Worm (Caenorhabditis elegans): ENCODE results near the gene ent-5.

ent-5 gene

ce11 chrX:4616832-4617231 lies 32.2 kb downstream of the ent-5 start (continued):
- TF ChIP-seq madf-5 (GFP tag; IDR thresholded peaks at IDR 0.05): no peak
- no peak for TF ChIP-seq arid-1 (GFP tag; conservative IDR thresholded peaks at IDR 0.05)
- no peak for TF ChIP-seq pqm-1 (tag; optimal IDR thresholded peaks at IDR 0.05)
- TF ChIP-seq nhr-28 (tag; optimal IDR thresholded peaks at IDR 0.05): no peak
- TF ChIP-seq hlh-30 (tag; optimal IDR thresholded peaks at IDR 0.05; ENCODE audit: insufficient read depth): peak; percentile 13
- TF ChIP-seq ceh-82 (tag; optimal IDR thresholded peaks at IDR 0.05): no peak
- no peak for TF ChIP-seq zip-2 (tag; optimal IDR thresholded peaks at IDR 0.05)
- TF ChIP-seq lin-15B (tag; optimal IDR thresholded peaks at IDR 0.05): no peak
- TF ChIP-seq ceh-44 (GFP tag; IDR thresholded peaks at IDR 0.05): 0 out of 2 replicates have a peak, but pooled peaks have one; percentile 2
- no peak for TF ChIP-seq zip-11 (GFP tag; IDR thresholded peaks at IDR 0.05)
- no peak for TF ChIP-seq dmd-6 (GFP tag; IDR thresholded peaks at IDR 0.05)
- TF ChIP-seq nhr-10 (tag; optimal IDR thresholded peaks at IDR 0.05): no peak
- no peak for TF ChIP-seq ceh-32 (tag; optimal IDR thresholded peaks at IDR 0.05; ENCODE audit: poor library complexity)
- no peak for TF ChIP-seq ceh-28 (tag; optimal IDR thresholded peaks at IDR 0.05)
- no peak for TF ChIP-seq unc-62 (GFP tag; optimal IDR thresholded peaks at IDR 0.05 in 1 of 2)
- TF ChIP-seq unc-62 (tag; optimal IDR thresholded peaks at IDR 0.05): no peak
- no peak for TF ChIP-seq skn-1 (tag; optimal IDR thresholded peaks at IDR 0.05)
- TF ChIP-seq madf-9 (GFP tag; conservative IDR thresholded peaks at IDR 0.05): no peak
- TF ChIP-seq egl-27 (tag; optimal IDR thresholded peaks at IDR 0.05): no peak
- TF ChIP-seq lin-13 (GFP tag; optimal IDR thresholded peaks at IDR 0.05): peak; percentile 1
- TF ChIP-seq nhr-111 (GFP tag; optimal IDR thresholded peaks at IDR 0.05): no peak
- no peak for TF ChIP-seq fos-1 (tag; optimal IDR thresholded peaks at IDR 0.05)
- peak in 1 of 2 experiments; percentile 15 for TF ChIP-seq mdl-1 (tag; optimal IDR thresholded peaks at IDR 0.05)
- peak; percentile 11 for TF ChIP-seq dve-1 (tag; optimal IDR thresholded peaks at IDR 0.05; ENCODE audit: insufficient read depth)
- no peak for TF ChIP-seq duxl-1 (tag; optimal IDR thresholded peaks at IDR 0.05; ENCODE audit: poor library complexity)
- no peak for TF ChIP-seq tag-97 (GFP tag; IDR thresholded peaks at IDR 0.05)
- no peak for TF ChIP-seq spr-3 (GFP tag; optimal IDR thresholded peaks at IDR 0.05)
- no peak for TF ChIP-seq F26F4.8 (GFP tag; conservative IDR thresholded peaks at IDR 0.05)
- peak; percentile 66 for TF ChIP-seq aha-1 (tag)
- TF ChIP-seq lin-1 (GFP tag; IDR thresholded peaks at IDR 0.05): no peak
- no peak for TF ChIP-seq snpc-1.2 (GFP tag; IDR thresholded peaks at IDR 0.05)
- no peak for TF ChIP-seq nhr-42 (GFP tag; IDR thresholded peaks at IDR 0.05)
- no peak for TF ChIP-seq attf-4 (tag; optimal IDR thresholded peaks at IDR 0.05)
- peak; percentile 27 for TF ChIP-seq nhr-6 (tag; optimal IDR thresholded peaks at IDR 0.05)
- peak; percentile 65; the same call in 1 of the 2 replicates for TF ChIP-seq ceh-20 (GFP tag; IDR thresholded peaks at IDR 0.05)
- TF ChIP-seq hif-1 (tag; optimal IDR thresholded peaks at IDR 0.05): peak in 1 of 2 experiments; percentile 29
- peak; percentile 23 for TF ChIP-seq dpl-1 (GFP tag; optimal IDR thresholded peaks at IDR 0.05)
- no peak for TF ChIP-seq nhr-77 (tag; optimal IDR thresholded peaks at IDR 0.05)
- no peak for TF ChIP-seq R02D3.7 (tag; optimal IDR thresholded peaks at IDR 0.05)
- TF ChIP-seq tra-1 (GFP tag; IDR thresholded peaks at IDR 0.05): peak; percentile 22; the same call in 1 of the 2 replicates
- peak in 1 of 2 experiments; percentile 33 for TF ChIP-seq lsy-2 (tag; optimal IDR thresholded peaks at IDR 0.05)
- TF ChIP-seq ztf-7 (tag; optimal IDR thresholded peaks at IDR 0.05): no peak
- peak; percentile 81 for TF ChIP-seq hmg-1.1 (GFP tag; IDR thresholded peaks at IDR 0.05)
- no peak for TF ChIP-seq ces-1 (GFP tag; optimal IDR thresholded peaks at IDR 0.05)
- no peak for TF ChIP-seq dmd-9 (GFP tag; IDR thresholded peaks at IDR 0.05)
- no peak for TF ChIP-seq lin-39 (tag; optimal IDR thresholded peaks at IDR 0.05)
- TF ChIP-seq ZK546.5 (tag; optimal IDR thresholded peaks at IDR 0.05): no peak
- no peak for TF ChIP-seq lim-7 (GFP tag; IDR thresholded peaks at IDR 0.05)
- no peak for TF ChIP-seq jun-1 (tag; optimal IDR thresholded peaks at IDR 0.05)
- no peak for TF ChIP-seq spr-1 (tag; optimal IDR thresholded peaks at IDR 0.05)
- TF ChIP-seq dmd-8 (GFP tag; IDR thresholded peaks at IDR 0.05): no peak
- no peak for TF ChIP-seq nhr-41 (GFP tag; IDR thresholded peaks at IDR 0.05)
- no peak for TF ChIP-seq daf-19 (GFP tag; conservative IDR thresholded peaks at IDR 0.05)
